Worm (Caenorhabditis elegans) whole organism, L4/young adult: ENCODE results near the gene imp-2.
A peak's percentile ranks its signal among the peaks of the same experiment; 100 is the strongest.

Experiments used
- W03F9.2 ChIP-seq: fragments of 150-350 bp; optimal IDR thresholded peaks from 2 replicates; lab custom pipeline; 2014; ENCODE audit warnings: missing biosample characterization, missing genetic modification characterization
- dao-5 ChIP-seq: sonication (generic microtip); optimal IDR thresholded peaks from 2 replicates; lab custom pipeline; 2016; ENCODE audit warnings: missing genotype, missing genetic modification characterization, moderate library complexity, missing compliant biosample characterization
- him-1 ChIP-seq: sonication (generic microtip); optimal IDR thresholded peaks from 2 replicates; lab custom pipeline; 2016; ENCODE audit warnings: missing genotype, missing genetic modification reagents, missing genetic modification characterization, missing compliant biosample characterization

The imp-2 gene

ce11 chrIV:11109771-11110170 is 8.9 kb downstream of the imp-2 start, which contains the start of gene pigk-1:
pigk-1 (minus strand) TSS chrIV:11110018.
- TF ChIP-seq dao-5 (tag; lab: Kevin White, UChicago) (no peak), him-1 (tag; lab: Kevin White, UChicago) (no peak), W03F9.2 (tag; lab: Kevin White, UChicago) (no peak)

DNA sequence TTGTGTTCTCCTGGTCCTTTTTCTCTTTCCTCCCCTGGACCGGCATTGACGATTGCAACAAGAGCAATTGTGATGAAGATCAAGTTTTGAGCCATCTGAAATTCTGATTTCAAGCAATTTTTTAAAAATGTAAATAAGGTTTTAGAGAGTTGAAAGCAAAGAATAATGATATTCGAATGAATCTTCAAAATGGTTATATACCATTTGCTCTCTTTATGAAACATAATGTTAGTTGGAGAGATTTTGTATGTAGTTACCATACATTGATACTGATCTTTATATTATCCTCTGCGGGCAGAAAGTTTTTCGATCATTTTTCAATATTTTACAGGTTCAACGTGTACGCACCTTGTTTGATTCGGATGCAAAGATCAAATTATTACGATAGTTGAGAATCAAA is 13.0 kb downstream of the imp-2 start, which contains the start of gene srlf-24:
TSS of gene srlf-24 (minus strand) at position 101 of the 400 bp plus-strand sequence.
- TF ChIP-seq him-1 (tag; lab: Kevin White, UChicago) (no peak), dao-5 (tag; lab: Kevin White, UChicago) (no peak), W03F9.2 (tag; lab: Kevin White, UChicago) (no peak)

ce11 chrIV:11103501-11103900 is 15.2 kb downstream of the imp-2 start:
- TF ChIP-seq W03F9.2 (tag; lab: Kevin White, UChicago) (no peak), dao-5 (tag; lab: Kevin White, UChicago) (no peak), him-1 (tag; lab: Kevin White, UChicago) (no peak)

- TF ChIP-seq W03F9.2 (tag; lab: Kevin White, UChicago) (no peak), dao-5 (tag; lab: Kevin White, UChicago) (no peak)
These were observed 16.1 kb downstream of the imp-2 start, which contains the start of gene srlf-17 for ce11 chrIV:11102608-11103007. srlf-17 (minus strand) TSS chrIV:11102708.

ce11 chrIV:11101383-11101782 is 17.3 kb downstream of the imp-2 start, which contains the start of gene srlf-18:
srlf-18 (minus strand) TSS chrIV:11101483.
- TF ChIP-seq W03F9.2 (tag; lab: Kevin White, UChicago) (no peak), dao-5 (tag; lab: Kevin White, UChicago) (no peak), him-1 (tag; lab: Kevin White, UChicago) (no peak)

ce11 chrIV:11100271-11100670 is 18.4 kb downstream of the imp-2 start, which contains the start of gene str-3:
str-3 (minus strand) TSS chrIV:11100371.
- TF ChIP-seq dao-5 (tag; lab: Kevin White, UChicago) (no peak), W03F9.2 (tag; lab: Kevin White, UChicago) (no peak), him-1 (tag; lab: Kevin White, UChicago) (no peak)

DNA sequence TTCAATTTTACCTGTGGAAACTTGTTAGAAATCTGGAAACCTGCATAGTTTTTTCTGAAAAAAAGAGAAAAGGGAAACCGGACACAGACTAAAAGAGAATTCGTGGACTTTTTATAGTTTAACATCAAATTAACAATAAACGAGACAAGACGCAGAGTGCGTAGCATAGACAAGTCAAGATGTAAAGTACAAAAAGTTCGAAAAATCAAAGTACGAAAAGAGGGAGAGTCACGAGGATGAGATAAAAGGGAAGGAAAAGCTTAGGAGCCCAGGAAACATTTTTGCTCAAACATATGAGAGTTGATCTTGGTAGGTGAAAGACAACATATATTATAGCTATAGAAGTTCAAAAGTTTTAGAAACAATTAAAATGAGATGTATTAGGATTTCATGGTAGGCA is 20.9 kb downstream of the imp-2 start, which contains the start of gene M7.12:
TSS of gene M7.12 (minus strand) at position 188 of the 400 bp plus-strand sequence.
- TF ChIP-seq W03F9.2 (tag; lab: Kevin White, UChicago), result no peak
- no peak for TF ChIP-seq him-1 (tag; lab: Kevin White, UChicago)
- TF ChIP-seq dao-5 (tag; lab: Kevin White, UChicago), result no peak

DNA sequence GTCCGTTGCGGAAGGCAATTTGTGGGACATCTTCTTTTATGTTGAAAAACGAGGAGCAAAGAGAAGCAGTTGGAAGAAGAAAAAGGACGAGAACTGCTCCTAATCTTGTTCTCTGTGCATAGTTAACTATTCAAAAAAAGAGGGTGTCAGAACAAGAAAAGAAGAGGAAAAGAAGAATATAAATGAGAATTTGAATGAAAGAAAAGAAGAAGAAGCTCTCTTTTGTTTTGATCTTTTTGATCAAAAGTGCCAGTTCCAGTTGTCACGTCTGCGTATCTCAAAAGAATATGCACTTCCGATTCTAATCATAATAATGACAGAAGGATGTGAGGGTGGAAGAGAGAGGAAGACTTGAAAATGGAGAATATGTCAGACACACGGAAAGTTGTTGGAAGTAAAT is 23.7 kb downstream of the imp-2 start, which contains the start of gene M7.8:
TSS of gene M7.8 (minus strand) at position 112 of the 400 bp plus-strand sequence.
- TF ChIP-seq W03F9.2 (tag; lab: Kevin White, UChicago) (no peak), dao-5 (tag; lab: Kevin White, UChicago) (no peak), him-1 (tag; lab: Kevin White, UChicago) (no peak)

DNA sequence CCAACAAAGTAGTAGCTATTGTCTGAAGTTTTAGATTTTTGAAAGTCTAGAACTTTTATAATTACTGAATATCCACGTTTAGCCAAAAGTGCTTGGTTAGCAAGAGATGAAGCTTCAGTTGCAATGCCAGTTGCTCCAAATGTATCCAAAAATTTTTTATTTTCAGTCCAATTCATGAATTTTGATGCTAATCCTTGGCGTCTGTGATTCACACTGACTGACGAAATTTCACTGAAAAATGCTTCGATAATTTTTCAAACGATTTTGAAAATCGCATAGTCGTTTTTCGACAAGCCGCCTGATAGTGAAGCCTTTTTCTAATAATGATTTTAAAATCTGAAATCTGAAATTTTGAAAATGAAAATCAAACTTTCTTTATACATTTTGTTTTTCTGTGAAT is 24.6 kb downstream of the imp-2 start:
- no peak for TF ChIP-seq dao-5 (tag; lab: Kevin White, UChicago)
- TF ChIP-seq W03F9.2 (tag; lab: Kevin White, UChicago), result no peak
- TF ChIP-seq him-1 (tag; lab: Kevin White, UChicago), result no peak

DNA sequence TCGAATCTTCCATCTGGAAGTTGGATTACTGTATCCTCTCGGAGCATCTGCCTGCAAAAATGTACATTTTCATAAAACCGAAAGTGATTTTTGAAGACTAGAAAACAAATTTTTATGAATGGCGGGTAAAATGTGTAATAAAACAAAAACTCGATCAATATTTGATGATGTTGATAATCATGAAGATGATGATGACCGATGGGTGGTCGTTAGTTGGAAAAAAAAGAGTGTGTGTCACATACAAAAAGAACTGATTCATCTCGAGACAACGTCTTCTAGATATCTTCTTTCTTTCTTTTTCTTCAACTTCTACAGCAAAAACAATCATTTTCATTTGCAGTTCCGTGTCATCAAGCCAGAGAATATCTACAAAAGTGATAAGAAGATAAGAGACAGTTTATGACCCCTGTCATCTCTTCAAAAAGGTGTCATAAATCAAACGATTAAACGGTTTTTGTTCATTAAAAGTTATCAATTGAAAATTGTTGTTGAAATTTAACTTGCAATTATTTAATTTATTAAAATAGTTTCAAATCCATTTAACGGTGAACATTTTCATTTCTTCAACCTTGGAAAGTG is 26.1 kb downstream of the imp-2 start, which contains the start of gene bcc-1:
TSS of gene bcc-1 (minus strand) at position 51 of the 579 bp plus-strand sequence.
- TF ChIP-seq W03F9.2 (tag; lab: Kevin White, UChicago) (no peak), dao-5 (tag; lab: Kevin White, UChicago) (no peak), him-1 (tag; lab: Kevin White, UChicago) (no peak)

DNA sequence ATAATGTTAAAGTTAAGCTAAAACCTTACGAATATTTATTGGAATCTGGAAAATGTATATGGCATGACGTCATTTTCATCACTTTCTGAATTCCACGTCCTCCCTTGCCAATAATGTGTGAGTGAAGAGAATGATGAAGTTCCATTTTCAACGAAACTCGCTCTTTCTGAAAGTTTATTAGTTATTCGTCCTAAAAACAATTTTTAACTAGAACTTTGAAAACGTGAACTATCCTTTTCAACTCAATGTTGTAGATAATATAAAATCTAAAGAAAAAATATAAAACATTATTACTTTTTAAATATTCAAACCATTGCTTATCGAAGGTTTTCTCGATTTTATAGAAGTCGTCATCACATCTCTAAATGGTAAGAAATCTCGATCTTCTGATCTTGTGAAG is 29.2 kb downstream of the imp-2 start, which contains the start of gene M7.7:
TSS of gene M7.7 (plus strand) at position 301 of the 400 bp plus-strand sequence.
- TF ChIP-seq W03F9.2 (tag; lab: Kevin White, UChicago) (no peak), dao-5 (tag; lab: Kevin White, UChicago) (no peak), him-1 (tag; lab: Kevin White, UChicago) (no peak)

DNA sequence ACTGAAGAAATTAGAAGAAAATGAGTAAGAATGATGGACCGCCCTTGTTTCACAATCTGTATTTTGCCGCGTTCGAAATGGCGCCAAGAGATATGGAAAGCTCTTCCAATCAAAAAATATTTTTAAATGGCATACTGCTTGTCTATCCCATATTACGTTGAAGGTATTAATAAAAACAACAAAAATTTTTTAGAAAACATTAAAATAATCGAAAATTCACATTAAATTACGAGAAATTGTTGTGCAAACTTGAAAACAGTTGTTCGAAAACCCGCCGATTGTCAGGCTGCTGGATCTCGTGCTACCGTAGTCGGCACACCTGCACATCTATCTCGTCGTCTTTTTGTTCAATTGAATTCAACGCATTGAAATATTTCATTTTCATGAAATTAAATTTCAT is 35.1 kb downstream of the imp-2 start, which contains the start of gene klc-1:
TSS of gene klc-1 (plus strand) at position 127 of the 400 bp plus-strand sequence.
- TF ChIP-seq him-1 (tag; lab: Kevin White, UChicago), result no peak
- TF ChIP-seq W03F9.2 (tag; lab: Kevin White, UChicago), result no peak
- no peak for TF ChIP-seq dao-5 (tag; lab: Kevin White, UChicago)

DNA sequence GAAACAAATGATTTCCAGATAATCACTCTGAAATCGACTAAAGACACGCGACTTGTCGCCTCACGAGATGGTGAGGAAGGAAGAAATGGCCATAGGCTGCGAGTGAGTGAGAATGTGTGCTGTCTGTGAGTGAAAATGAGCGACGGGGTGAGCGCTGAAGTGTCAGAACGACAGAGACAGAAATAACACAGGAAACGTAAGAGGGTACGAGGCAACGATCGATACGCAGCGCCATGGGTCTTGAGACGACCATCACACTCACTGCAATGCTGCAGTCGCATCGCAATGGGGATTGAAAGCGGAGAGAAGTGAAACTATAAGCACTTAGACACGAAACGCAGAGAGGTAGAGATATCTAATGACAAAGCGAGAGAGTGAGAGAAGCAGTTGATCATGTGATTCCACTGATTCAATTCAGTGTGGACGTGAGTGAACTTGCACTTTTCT is 35.9 kb downstream of the imp-2 start:
- peak; percentile 90 for TF ChIP-seq him-1 (tag; lab: Kevin White, UChicago)
- peak; percentile 70 for TF ChIP-seq W03F9.2 (tag; lab: Kevin White, UChicago)
- peak; percentile 52 for TF ChIP-seq dao-5 (tag; lab: Kevin White, UChicago)
